Fruit fly (Drosophila melanogaster): Measurements from ENCODE around the gene CG34161.

Gene CG34161

dm6 chr2L:10554676-10555075 lies 26.8 kb downstream of the CG34161 start:
- TF ChIP-seq CG12071 (GFP tag; optimal IDR thresholded peaks at IDR 0.05) (no peak), exex (tag; optimal IDR thresholded peaks at IDR 0.05) (peak; percentile 61), CrebB (tag; optimal IDR thresholded peaks at IDR 0.05) (no peak), Optix (GFP tag; IDR thresholded peaks at IDR 0.05) (no peak), CG15601 (tag; optimal IDR thresholded peaks at IDR 0.05) (no peak), sd (tag; optimal IDR thresholded peaks at IDR 0.05) (peak; percentile 81), CG8924 (tag; optimal IDR thresholded peaks at IDR 0.05) (no peak), Vsx1 (GFP tag; optimal IDR thresholded peaks at IDR 0.05) (peak; percentile 40), CG11560 (tag; IDR thresholded peaks at IDR 0.05) (no peak), B-H2 (GFP tag; optimal IDR thresholded peaks at IDR 0.05) (no peak), Hand (GFP tag; optimal IDR thresholded peaks at IDR 0.05) (no peak), CG2199 (GFP tag; IDR thresholded peaks at IDR 0.05) (peak; percentile 96), CG9876 (GFP tag; optimal IDR thresholded peaks at IDR 0.05) (no peak), pnt (GFP tag; optimal IDR thresholded peaks at IDR 0.05) (no peak), CG1832 (GFP tag; optimal IDR thresholded peaks at IDR 0.05) (no peak), CG30403 (GFP tag; optimal IDR thresholded peaks at IDR 0.05) (no peak), Dll (GFP tag; IDR thresholded peaks at IDR 0.05; ENCODE audit: partially characterized antibody) (no peak), CG4282 (GFP tag; optimal IDR thresholded peaks at IDR 0.05) (no peak), lbe (GFP tag; optimal IDR thresholded peaks at IDR 0.05) (no peak), lab (GFP tag; optimal IDR thresholded peaks at IDR 0.05) (peak; percentile 42), Abd-B (GFP tag; optimal IDR thresholded peaks at IDR 0.05) (peak; percentile 41), CG4617 (GFP tag; optimal IDR thresholded peaks at IDR 0.05; ENCODE audit: borderline replicate concordance) (no peak), kni (GFP tag; optimal IDR thresholded peaks at IDR 0.05) (peak; percentile 42), CG10565 (GFP tag; optimal IDR thresholded peaks at IDR 0.05) (no peak), mirr (GFP tag; optimal IDR thresholded peaks at IDR 0.05) (peak; percentile 7), CG11398 (GFP tag; optimal IDR thresholded peaks at IDR 0.05) (no peak), vnd (GFP tag; IDR thresholded peaks at IDR 0.05; ENCODE audit: partially characterized antibody) (0 out of 3 replicates have a peak, but pooled peaks have one; percentile 29), ash1 (GFP tag; optimal IDR thresholded peaks at IDR 0.05) (no peak), Stat92E (GFP tag; optimal IDR thresholded peaks at IDR 0.05) (peak in 1 of 3 experiments; percentile 86), hth (optimal IDR thresholded peaks at IDR 0.05) (no peak), Adf1 (GFP tag; IDR thresholded peaks at IDR 0.05) (no peak), Bgb (GFP tag; IDR thresholded peaks at IDR 0.05; ENCODE audit: partially characterized antibody) (no peak), CHES-1-like (GFP tag; optimal IDR thresholded peaks at IDR 0.05) (no peak), CG3163 (GFP tag; optimal IDR thresholded peaks at IDR 0.05) (no peak), tio (GFP tag; optimal IDR thresholded peaks at IDR 0.05) (no peak), crol (GFP tag; IDR thresholded peaks at IDR 0.05) (peak; percentile 86), pros (GFP tag; optimal IDR thresholded peaks at IDR 0.05) (peak; percentile 24), Hey (tag; optimal IDR thresholded peaks at IDR 0.05) (peak; percentile 32), sens-2 (GFP tag; IDR thresholded peaks at IDR 0.05) (peak; percentile 83), Chrac-16 (GFP tag; optimal IDR thresholded peaks at IDR 0.05) (no peak), GATAe (GFP tag; conservative IDR thresholded peaks at IDR 0.05) (0 out of 2 replicates have a peak, but pooled peaks have one; percentile 11), Fer1 (GFP tag; optimal IDR thresholded peaks at IDR 0.05) (no peak), nerfin-2 (GFP tag; IDR thresholded peaks at IDR 0.05; ENCODE audit: partially characterized antibody) (no peak), sug (tag; optimal IDR thresholded peaks at IDR 0.05) (peak; percentile 47), disco-r (GFP tag; optimal IDR thresholded peaks at IDR 0.05) (no peak), CG6854 (GFP tag; optimal IDR thresholded peaks at IDR 0.05) (no peak), Med (GFP tag) (peak; percentile 55), ci (GFP tag; IDR thresholded peaks at IDR 0.05) (0 out of 3 replicates have a peak, but pooled peaks have one; percentile 36), CG12155 (GFP tag; optimal IDR thresholded peaks at IDR 0.05) (no peak), grn (GFP tag; optimal IDR thresholded peaks at IDR 0.05) (peak; percentile 98), jumu (GFP tag; optimal IDR thresholded peaks at IDR 0.05) (no peak)

Data from whole organism, embryonic.